Fruit fly (Drosophila melanogaster): ENCODE results near the gene CG16781.

Gene CG16781

dm6 chrX:3476009-3476408 lies 12.2 kb upstream of the CG16781 start (continued):
- TF ChIP-seq sens-2 (GFP tag; IDR thresholded peaks at IDR 0.05) (0 out of 2 replicates have a peak, but pooled peaks have one; percentile 26), CG34224 (GFP tag; IDR thresholded peaks at IDR 0.05; ENCODE audit: partially characterized antibody) (no peak), Ptx1 (GFP tag; IDR thresholded peaks at IDR 0.05) (peak; percentile 42), HmgD (GFP tag; optimal IDR thresholded peaks at IDR 0.05) (no peak), sim (GFP tag; IDR thresholded peaks at IDR 0.05) (0 out of 2 replicates have a peak, but pooled peaks have one; percentile 34), CG2120 (GFP tag; optimal IDR thresholded peaks at IDR 0.05) (no peak), CG12769 (tag; optimal IDR thresholded peaks at IDR 0.05) (no peak), pan (optimal IDR thresholded peaks at IDR 0.05) (no peak), pan (GFP tag; optimal IDR thresholded peaks at IDR 0.05 in 1 of 2, IDR thresholded peaks at IDR 0.05 in 1 of 2) (peak in 1 of 2 experiments; percentile 34), Antp (GFP tag; optimal IDR thresholded peaks at IDR 0.05) (peak; percentile 13), CG2202 (tag; optimal IDR thresholded peaks at IDR 0.05) (peak; percentile 6), nau (GFP tag; optimal IDR thresholded peaks at IDR 0.05) (no peak), CG10654 (GFP tag; optimal IDR thresholded peaks at IDR 0.05) (peak; percentile 33), CG6272 (GFP tag; IDR thresholded peaks at IDR 0.05) (no peak), CG3995 (GFP tag; optimal IDR thresholded peaks at IDR 0.05) (no peak), exex (tag; optimal IDR thresholded peaks at IDR 0.05) (no peak), YL-1 (GFP tag; optimal IDR thresholded peaks at IDR 0.05) (no peak), shn (GFP tag; optimal IDR thresholded peaks at IDR 0.05) (no peak), Hr78 (GFP tag; optimal IDR thresholded peaks at IDR 0.05) (no peak), Mad (GFP tag; optimal IDR thresholded peaks at IDR 0.05) (no peak), pnt (GFP tag; optimal IDR thresholded peaks at IDR 0.05) (no peak), CG43689 (GFP tag; IDR thresholded peaks at IDR 0.05) (no peak), stwl (tag; optimal IDR thresholded peaks at IDR 0.05) (no peak), tio (GFP tag; optimal IDR thresholded peaks at IDR 0.05) (peak; percentile 58), cad (GFP tag; optimal IDR thresholded peaks at IDR 0.05) (no peak), cwo (GFP tag; optimal IDR thresholded peaks at IDR 0.05) (no peak), CG15696 (tag; optimal IDR thresholded peaks at IDR 0.05) (peak; percentile 20), Fer2 (tag; optimal IDR thresholded peaks at IDR 0.05) (no peak), danr (GFP tag; IDR thresholded peaks at IDR 0.05) (no peak), Scr (GFP tag; IDR thresholded peaks at IDR 0.05; ENCODE audit: partially characterized antibody) (no peak), maf-S (GFP tag; optimal IDR thresholded peaks at IDR 0.05) (peak; percentile 2), CG11456 (GFP tag; IDR thresholded peaks at IDR 0.05) (no peak), run (tag; optimal IDR thresholded peaks at IDR 0.05) (no peak), fd102C (GFP tag; optimal IDR thresholded peaks at IDR 0.05) (no peak), CG9876 (GFP tag; optimal IDR thresholded peaks at IDR 0.05) (no peak), CG10462 (GFP tag; optimal IDR thresholded peaks at IDR 0.05) (no peak), CG11696 (GFP tag; IDR thresholded peaks at IDR 0.05) (no peak), ttk (GFP tag; IDR thresholded peaks at IDR 0.05) (peak; percentile 63), CG13624 (GFP tag; optimal IDR thresholded peaks at IDR 0.05) (no peak), CG17612 (GFP tag; IDR thresholded peaks at IDR 0.05) (no peak), Atf3 (GFP tag; optimal IDR thresholded peaks at IDR 0.05) (no peak), ssp (GFP tag; IDR thresholded peaks at IDR 0.05) (0 out of 2 replicates have a peak, but pooled peaks have one; percentile 6), gsb (GFP tag; IDR thresholded peaks at IDR 0.05) (no peak), sima (GFP tag; optimal IDR thresholded peaks at IDR 0.05) (no peak), CG13894 (tag; optimal IDR thresholded peaks at IDR 0.05) (no peak), Doc3 (GFP tag; IDR thresholded peaks at IDR 0.05; ENCODE audit: partially characterized antibody) (no peak), CG4707 (GFP tag; optimal IDR thresholded peaks at IDR 0.05) (no peak), yki (optimal IDR thresholded peaks at IDR 0.05) (no peak), CG6854 (GFP tag; optimal IDR thresholded peaks at IDR 0.05) (no peak), Asciz (GFP tag; optimal IDR thresholded peaks at IDR 0.05) (peak; percentile 14), Nf-YA (GFP tag; IDR thresholded peaks at IDR 0.05) (no peak), Ada2b (GFP tag; IDR thresholded peaks at IDR 0.05) (peak; percentile 47), br (optimal IDR thresholded peaks at IDR 0.05) (no peak)
